ENCODE assay signal across 3 fruit fly cellular contexts in genomic region chr3R:9774147-9774546, dm6.
TF ChIP-seq lines count a peak whose summit lies in the region.

TSS of gene Whamy (minus strand) at chr3R:9774419.

TF ChIP-seq in whole organism, embryonic, 481 proteins besides CTCF, POLR2A, EP300 and RAD21 (continued from another document):
- TF ChIP-seq ATbp (GFP tag; optimal IDR thresholded peaks at IDR 0.05; lab: Kevin White, UChicago) = no peak
- TF ChIP-seq Deaf1 (tag; optimal IDR thresholded peaks at IDR 0.05; lab: Kevin White, UChicago) = peak; percentile 82
- peak; percentile 49 for TF ChIP-seq ftz-f1 (GFP tag; optimal IDR thresholded peaks at IDR 0.05; lab: Kevin White, UChicago)
- peak; percentile 20 for TF ChIP-seq Hmr (GFP tag; optimal IDR thresholded peaks at IDR 0.05; lab: Kevin White, UChicago)
- peak; percentile 74 for TF ChIP-seq exex (tag; optimal IDR thresholded peaks at IDR 0.05; lab: Kevin White, UChicago)
- no peak for TF ChIP-seq Bteb2 (GFP tag; optimal IDR thresholded peaks at IDR 0.05; lab: Kevin White, UChicago)
- TF ChIP-seq CG12219 (GFP tag; optimal IDR thresholded peaks at IDR 0.05; lab: Kevin White, UChicago) = no peak
TF ChIP-seq in whole organism, embryonic: peak in this region for 19.

TF ChIP-seq in whole organism, prepupa, 60 proteins besides CTCF, POLR2A, EP300 and RAD21 (continued from another document):
- TF ChIP-seq topi (GFP tag; optimal IDR thresholded peaks at IDR 0.05; lab: Kevin White, UChicago) (peak; percentile 13), CG11294 (GFP tag; IDR thresholded peaks at IDR 0.05; lab: Robert Waterston, UW) (no peak), CG15336 (GFP tag; IDR thresholded peaks at IDR 0.05; lab: Robert Waterston, UW) (no peak), CG11762 (GFP tag; optimal IDR thresholded peaks at IDR 0.05; lab: Kevin White, UChicago; ENCODE audit: insufficient read depth) (no peak), CG6854 (GFP tag; optimal IDR thresholded peaks at IDR 0.05; lab: Kevin White, UChicago) (no peak)
TF ChIP-seq in whole organism, prepupa: peak in this region for 6.

TF ChIP-seq in whole organism, wandering third instar larva, 38 proteins besides CTCF, POLR2A, EP300 and RAD21 (continued from another document):
- TF ChIP-seq woc (GFP tag; optimal IDR thresholded peaks at IDR 0.05; lab: Kevin White, UChicago) (no peak), HLH106 (tag; optimal IDR thresholded peaks at IDR 0.05; lab: Kevin White, UChicago) (no peak), Myc (optimal IDR thresholded peaks at IDR 0.05; lab: Kevin White, UChicago) (no peak), dmrt93B (GFP tag; optimal IDR thresholded peaks at IDR 0.05; lab: Kevin White, UChicago) (no peak), Sp1 (GFP tag; optimal IDR thresholded peaks at IDR 0.05; lab: Kevin White, UChicago) (peak; percentile 27), Hr78 (GFP tag; optimal IDR thresholded peaks at IDR 0.05; lab: Kevin White, UChicago) (no peak), CrebA (GFP tag; optimal IDR thresholded peaks at IDR 0.05; lab: Kevin White, UChicago; ENCODE audit: borderline replicate concordance) (no peak), brk (GFP tag; optimal IDR thresholded peaks at IDR 0.05; lab: Kevin White, UChicago) (no peak)
TF ChIP-seq in whole organism, wandering third instar larva: peak in this region for 8.
